Worm (Caenorhabditis elegans) whole organism, late embryonic: Measurements from ENCODE around the gene F53H4.4.

Experiments
- C08G9.2 ChIP-seq: sonication (generic microtip); optimal IDR thresholded peaks from 2 replicates; lab custom pipeline; 2016; ENCODE audit warnings: mild to moderate bottlenecking, missing genetic modification characterization, moderate library complexity, missing compliant biosample characterization
- K02D7.2 ChIP-seq: sonication (generic microtip); optimal IDR thresholded peaks from 2 replicates; lab custom pipeline; 2017; ENCODE audit warnings: mild to moderate bottlenecking, missing genetic modification characterization, missing compliant biosample characterization
- K09A11.1 ChIP-seq: sonication (generic microtip); optimal IDR thresholded peaks from 2 replicates; lab custom pipeline; 2017; ENCODE audit warnings: antibody characterized with exemption, mild to moderate bottlenecking, missing genetic modification characterization, missing compliant biosample characterization; ENCODE audit not compliant: insufficient read depth
- T23F11.4 ChIP-seq: fragments of 200-800 bp; sonication (Bioruptor generic); optimal IDR thresholded peaks from 2 replicates; lab custom pipeline; 2018; ENCODE audit warnings: mild to moderate bottlenecking, missing genetic modification characterization, missing compliant biosample characterization
- Y22D7AL.16 ChIP-seq: sonication (generic microtip); optimal IDR thresholded peaks from 2 replicates; lab custom pipeline; 2016; ENCODE audit warnings: missing genetic modification characterization, missing compliant biosample characterization
- ama-1 ChIP-seq: fragments of 150-350 bp; optimal IDR thresholded peaks from 2 replicates; lab custom pipeline; 2014
- ceh-14 ChIP-seq: sonication (generic microtip); optimal IDR thresholded peaks from 2 replicates; lab custom pipeline; 2016; ENCODE audit warnings: missing genotype, missing genetic modification characterization, missing compliant biosample characterization
- ceh-18 ChIP-seq: sonication (generic microtip); optimal IDR thresholded peaks from 2 replicates; lab custom pipeline; 2016; ENCODE audit warnings: missing genetic modification characterization, missing compliant biosample characterization
- ceh-19 ChIP-seq: fragments of 200-800 bp; sonication (Bioruptor generic); optimal IDR thresholded peaks from 2 replicates; lab custom pipeline; 2018; ENCODE audit warnings: mild to moderate bottlenecking, missing genetic modification characterization, missing compliant biosample characterization
- ceh-24 ChIP-seq: sonication (generic microtip); optimal IDR thresholded peaks from 2 replicates; lab custom pipeline; 2016; ENCODE audit warnings: mild to moderate bottlenecking, missing genetic modification characterization, missing compliant biosample characterization
- ceh-31 ChIP-seq: sonication (generic microtip); optimal IDR thresholded peaks from 2 replicates; lab custom pipeline; 2016; ENCODE audit warnings: missing genetic modification characterization, missing compliant biosample characterization
- ceh-45 ChIP-seq: fragments of 200-800 bp; sonication (Bioruptor generic); IDR thresholded peaks from 2 replicates; pipeline ENCODE4 v1.3.6; 2022; ENCODE audit warnings: missing genetic modification reagents, missing genetic modification characterization, missing compliant biosample characterization
- ceh-48 ChIP-seq: sonication (generic microtip); optimal IDR thresholded peaks from 2 replicates; lab custom pipeline; 2016; ENCODE audit warnings: missing genetic modification characterization, inconsistent platforms, missing compliant biosample characterization
- ceh-6 ChIP-seq: fragments of 200-800 bp; sonication (Bioruptor generic); optimal IDR thresholded peaks from 2 replicates; lab custom pipeline; 2018; ENCODE audit warnings: mild to moderate bottlenecking, missing genetic modification characterization, missing compliant biosample characterization
- ceh-9 ChIP-seq: sonication (generic microtip); optimal IDR thresholded peaks from 2 replicates; lab custom pipeline; 2016; ENCODE audit warnings: mild to moderate bottlenecking, missing genetic modification characterization, inconsistent platforms, missing compliant biosample characterization
- che-1 ChIP-seq: sonication (generic microtip); optimal IDR thresholded peaks from 2 replicates; lab custom pipeline; 2016; ENCODE audit warnings: mild to moderate bottlenecking, missing genetic modification characterization, missing compliant biosample characterization
- dve-1 ChIP-seq: sonication (generic microtip); optimal IDR thresholded peaks from 2 replicates; lab custom pipeline; 2017; ENCODE audit warnings: antibody characterized with exemption, mild to moderate bottlenecking, missing genetic modification characterization, missing compliant biosample characterization
- elt-2 ChIP-seq: sonication (generic microtip); optimal IDR thresholded peaks from 2 replicates; lab custom pipeline; 2016; ENCODE audit warnings: missing genetic modification reagents, missing genetic modification characterization, missing compliant biosample characterization
- ets-4 ChIP-seq: sonication (generic microtip); optimal IDR thresholded peaks from 2 replicates; lab custom pipeline; 2016; ENCODE audit warnings: missing genetic modification characterization, missing compliant biosample characterization
- fax-1 ChIP-seq: sonication (generic microtip); optimal IDR thresholded peaks from 2 replicates; lab custom pipeline; 2016; ENCODE audit warnings: missing genotype, missing genetic modification characterization, missing compliant biosample characterization
- fkh-6 ChIP-seq: sonication (generic microtip); optimal IDR thresholded peaks from 2 replicates; lab custom pipeline; 2016; ENCODE audit warnings: missing genetic modification characterization, missing compliant biosample characterization
- gmeb-2 ChIP-seq: sonication (generic microtip); optimal IDR thresholded peaks from 2 replicates; lab custom pipeline; 2016; ENCODE audit warnings: missing genetic modification characterization, inconsistent platforms, missing compliant biosample characterization
- hlh-30 ChIP-seq: sonication (generic microtip); optimal IDR thresholded peaks from 2 replicates; lab custom pipeline; 2017; ENCODE audit warnings: antibody characterized with exemption, missing genetic modification characterization, missing compliant biosample characterization; ENCODE audit not compliant: insufficient read depth
- lin-11 ChIP-seq: fragments of 200-800 bp; sonication (Bioruptor generic); optimal IDR thresholded peaks from 2 replicates; lab custom pipeline; 2018; ENCODE audit warnings: mild to moderate bottlenecking, missing genetic modification characterization, missing compliant biosample characterization
- mec-3 ChIP-seq: sonication (generic microtip); optimal IDR thresholded peaks from 2 replicates; lab custom pipeline; 2016; ENCODE audit warnings: borderline replicate concordance, missing genetic modification characterization, missing compliant biosample characterization
- nfya-1 ChIP-seq: sonication (generic microtip); optimal IDR thresholded peaks from 2 replicates; lab custom pipeline; 2017; ENCODE audit warnings: missing genetic modification characterization, mild to moderate bottlenecking, missing compliant biosample characterization, antibody characterized with exemption, moderate library complexity
- nhr-232 ChIP-seq: sonication (generic microtip); optimal IDR thresholded peaks from 2 replicates; lab custom pipeline; 2016; ENCODE audit warnings: missing genetic modification characterization, missing compliant biosample characterization
- pros-1 ChIP-seq: fragments of 150-350 bp; optimal IDR thresholded peaks from 2 replicates; lab custom pipeline; 2014; ENCODE audit warnings: missing biosample characterization, missing genetic modification reagents, missing genetic modification characterization
- sox-2 ChIP-seq: fragments of 200-800 bp; sonication (Bioruptor generic); IDR thresholded peaks from 2 replicates; pipeline ENCODE4 v1.3.6; 2022; ENCODE audit warnings: missing genetic modification reagents, missing genetic modification characterization, missing compliant biosample characterization
- sox-4 ChIP-seq: sonication (generic microtip); optimal IDR thresholded peaks from 2 replicates; lab custom pipeline; 2017; ENCODE audit warnings: mild to moderate bottlenecking, missing genetic modification characterization, inconsistent platforms, missing compliant biosample characterization
- syd-9 ChIP-seq: sonication (generic microtip); optimal IDR thresholded peaks from 2 replicates; lab custom pipeline; 2016; ENCODE audit warnings: mild to moderate bottlenecking, missing genetic modification characterization, moderate library complexity, missing compliant biosample characterization
- tbx-2 ChIP-seq: sonication (generic microtip); optimal IDR thresholded peaks from 2 replicates; lab custom pipeline; 2016; ENCODE audit warnings: missing genetic modification characterization, missing compliant biosample characterization
- ttx-3 ChIP-seq: sonication (generic microtip); optimal IDR thresholded peaks from 2 replicates; lab custom pipeline; 2016; ENCODE audit warnings: missing genetic modification reagents, missing genetic modification characterization, missing compliant biosample characterization
- unc-3 ChIP-seq, 2 experiments: fragments of 200-800 bp in 1 of 2; sonication (Bioruptor generic) in 1 of 2; sonication (generic microtip) in 1 of 2; conservative IDR thresholded peaks in 1 of 2; optimal IDR thresholded peaks in 1 of 2; 2 replicates each; pipeline versions ENCODE4 v1.3.6 to Lab custom; 2016 to 2022; ENCODE audit warnings: missing compliant biosample characterization in 2 of 2, missing genetic modification characterization in 2 of 2, missing genetic modification reagents in 1 of 2

The F53H4.4 gene

DNA sequence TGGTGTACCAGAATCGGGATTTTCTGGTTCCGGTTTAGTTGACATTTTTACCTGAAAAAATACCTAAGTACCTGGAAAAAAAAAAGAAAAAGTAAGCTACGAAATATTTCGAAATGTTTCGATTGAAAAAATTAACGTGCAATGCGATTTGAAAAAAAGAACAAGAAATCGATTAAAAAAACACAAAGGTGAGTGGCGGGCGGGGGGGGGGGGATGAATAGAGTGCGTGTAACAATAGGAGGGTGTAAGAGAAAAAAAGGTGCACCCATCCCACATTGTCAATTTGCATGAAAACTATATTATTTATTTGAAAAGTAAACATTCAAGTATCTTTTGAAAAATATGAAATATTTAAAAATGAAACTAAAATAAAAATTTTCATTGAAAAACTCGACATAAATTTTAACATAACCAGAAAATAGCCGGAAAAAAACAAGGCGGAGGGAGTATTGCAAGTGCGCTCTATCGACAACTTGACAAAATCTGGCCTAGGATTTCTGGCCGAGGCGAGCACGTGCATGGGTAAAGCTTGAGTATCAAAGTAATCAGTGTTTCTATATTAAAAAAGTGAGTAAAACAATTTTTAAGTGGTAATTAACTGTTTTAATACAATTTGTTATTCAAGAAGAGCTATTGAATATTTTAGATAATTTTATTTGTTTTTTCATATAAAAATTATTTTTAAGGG, at the start of gene F53H4.4, which contains the start of gene csb-1:
F53H4.4 (plus strand) TSS at position 520 of the 688 bp plus-strand sequence.
csb-1 (minus strand) TSS at position 51 of the 688 bp plus-strand sequence.
- TF ChIP-seq pros-1: no peak
- no peak for TF ChIP-seq T23F11.4 (GFP tag; lab: Kevin White, UChicago)
- TF ChIP-seq elt-2: peak; percentile 7
- peak; percentile 15 for TF ChIP-seq ceh-14 (tag; lab: Kevin White, UChicago)
- TF ChIP-seq nfya-1 (tag; lab: Kevin White, UChicago): peak; percentile 9
- TF ChIP-seq che-1 (tag; lab: Kevin White, UChicago): no peak
- TF ChIP-seq ceh-18 (tag; lab: Kevin White, UChicago): peak; percentile 23
- TF ChIP-seq tbx-2 (tag; lab: Kevin White, UChicago): peak; percentile 32
- TF ChIP-seq nhr-232 (tag; lab: Kevin White, UChicago): no peak
- no peak for TF ChIP-seq unc-3 (GFP tag; conservative IDR thresholded peaks at IDR 0.05; lab: Robert Waterston, UW)
- TF ChIP-seq unc-3 (tag; optimal IDR thresholded peaks at IDR 0.05; lab: Kevin White, UChicago): no peak
- TF ChIP-seq sox-4 (tag; lab: Kevin White, UChicago): no peak
- TF ChIP-seq fax-1 (tag; lab: Kevin White, UChicago): no peak
- no peak for TF ChIP-seq ttx-3 (tag; lab: Kevin White, UChicago)
- peak; percentile 76 for TF ChIP-seq ceh-31 (tag; lab: Kevin White, UChicago)
- no peak for TF ChIP-seq ceh-45 (GFP tag; lab: Robert Waterston, UW)
- no peak for TF ChIP-seq ceh-24
- no peak for TF ChIP-seq fkh-6 (tag; lab: Kevin White, UChicago)
- TF ChIP-seq Y22D7AL.16 (tag; lab: Kevin White, UChicago): no peak
- peak; percentile 36 for TF ChIP-seq ets-4 (tag; lab: Kevin White, UChicago)
- TF ChIP-seq hlh-30 (tag; lab: Kevin White, UChicago): peak; percentile 67

DNA sequence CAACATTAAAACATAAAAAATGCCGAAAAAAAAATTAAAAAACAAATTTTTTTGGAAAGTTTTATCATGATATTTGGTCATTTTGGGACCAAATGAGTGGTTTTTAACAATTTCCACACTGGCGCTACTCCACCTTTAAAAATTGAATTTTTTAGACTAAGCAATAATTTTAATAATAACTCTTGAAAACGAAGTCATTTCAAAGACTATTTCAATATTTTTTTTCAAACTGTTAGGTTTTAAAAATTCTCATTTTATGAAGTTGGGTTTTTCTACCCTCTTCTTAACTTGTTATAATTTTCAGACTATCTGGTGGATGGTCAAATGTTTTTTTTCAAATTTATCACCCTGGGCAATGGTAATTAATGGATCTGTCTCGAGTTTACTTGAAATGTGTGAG, 44.0 kb upstream of the F53H4.4 start, which contains the start of gene Y7A5A.8:
Y7A5A.8 (plus strand) TSS at position 301 of the 400 bp plus-strand sequence.
- TF ChIP-seq ceh-6 (no peak), K02D7.2 (tag; lab: Kevin White, UChicago) (no peak), C08G9.2 (no peak), pros-1 (no peak), ceh-19 (GFP tag; lab: Kevin White, UChicago) (no peak), ama-1 (lab: Kevin White, UChicago) (no peak), gmeb-2 (no peak), lin-11 (tag; lab: Kevin White, UChicago) (no peak), ceh-9 (tag; lab: Kevin White, UChicago) (no peak), dve-1 (tag; lab: Kevin White, UChicago) (no peak), tbx-2 (tag; lab: Kevin White, UChicago) (no peak), ttx-3 (tag; lab: Kevin White, UChicago) (no peak)

DNA sequence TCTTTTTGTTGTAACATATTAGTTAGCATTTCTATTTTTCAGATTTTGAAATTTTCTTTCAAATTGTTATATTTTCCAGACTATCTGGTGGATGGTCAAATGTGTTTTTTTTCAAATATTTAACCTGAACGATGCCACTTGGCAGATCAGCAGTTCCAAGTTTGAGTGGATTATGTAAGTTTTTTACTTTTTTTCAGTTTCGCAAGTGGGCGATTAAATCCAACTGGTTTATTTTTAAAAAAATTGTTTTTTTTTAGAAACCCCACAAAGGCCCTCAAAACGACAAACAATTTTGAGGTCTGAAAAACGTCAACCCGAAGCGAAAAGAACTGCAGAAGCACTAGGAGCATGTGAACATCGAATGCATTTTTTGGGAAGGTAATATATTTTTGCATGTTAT, 39.3 kb upstream of the F53H4.4 start, which contains the start of gene Y7A5A.9:
Y7A5A.9 (plus strand) TSS at position 301 of the 400 bp plus-strand sequence.
- TF ChIP-seq tbx-2 (tag; lab: Kevin White, UChicago) (no peak), sox-2 (GFP tag; lab: Robert Waterston, UW) (no peak), fax-1 (tag; lab: Kevin White, UChicago) (no peak), K09A11.1 (tag; lab: Kevin White, UChicago) (no peak), mec-3 (no peak)

DNA sequence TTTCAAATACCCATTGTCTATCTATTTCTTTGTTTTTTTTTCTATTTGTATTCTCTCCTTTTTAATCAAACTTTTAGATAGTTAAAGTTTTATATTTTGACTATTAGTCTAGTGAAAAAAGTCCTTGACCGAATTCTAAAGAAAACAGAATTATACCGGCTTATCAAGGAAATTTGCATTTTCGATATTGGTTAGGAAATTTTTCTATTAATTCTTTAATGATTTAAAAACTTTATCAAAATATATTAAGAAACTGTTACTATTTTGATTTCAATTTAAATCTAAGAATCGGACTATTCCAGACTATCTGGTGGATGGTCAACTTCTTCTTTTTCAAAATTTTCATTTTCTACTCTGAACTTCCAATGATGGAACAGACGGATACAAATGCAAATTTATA, 38.1 kb upstream of the F53H4.4 start, which contains the start of gene Y7A5A.20:
Y7A5A.20 (plus strand) TSS at position 301 of the 400 bp plus-strand sequence.
- TF ChIP-seq lin-11 (tag; lab: Kevin White, UChicago) (no peak), ceh-48 (tag; lab: Kevin White, UChicago) (no peak), T23F11.4 (GFP tag; lab: Kevin White, UChicago) (no peak), nfya-1 (tag; lab: Kevin White, UChicago) (no peak), elt-2 (no peak), syd-9 (no peak), ceh-14 (tag; lab: Kevin White, UChicago) (no peak), ceh-19 (GFP tag; lab: Kevin White, UChicago) (no peak)
- TF ChIP-seq, all 69 proteins: peak for 0
